Fruit fly (Drosophila melanogaster) whole organism, prepupa: ENCODE data around the gene CG10116.

ENCODE experiments used
- Blimp-1 ChIP-seq: fragments of 200-800 bp; sonication (Bioruptor generic); optimal IDR thresholded peaks from 3 replicates; lab custom pipeline; 2017; ENCODE audit warnings: missing biosample characterization, missing genetic modification characterization, mild to moderate bottlenecking, moderate library complexity, missing genetic modification reagents
- CG10631 ChIP-seq: fragments of 200-800 bp; sonication (Bioruptor generic); optimal IDR thresholded peaks from 2 replicates; lab custom pipeline; 2016; ENCODE audit warnings: missing biosample characterization, missing genetic modification characterization
- CG10669 ChIP-seq: fragments of 200-800 bp; sonication (Bioruptor generic); optimal IDR thresholded peaks from 3 replicates; lab custom pipeline; 2018; ENCODE audit warnings: missing biosample characterization, mild to moderate bottlenecking, missing genetic modification characterization, moderate library complexity
- CG11762 ChIP-seq: fragments of 200-800 bp; sonication (Bioruptor generic); optimal IDR thresholded peaks from 3 replicates; lab custom pipeline; 2016; ENCODE audit warnings: missing biosample characterization, missing genetic modification characterization; ENCODE audit not compliant: insufficient read depth
- CG15336 ChIP-seq: fragments of 200-800 bp; sonication (Bioruptor generic); IDR thresholded peaks from 2 replicates; pipeline ENCODE4 v1.3.6; 2022; ENCODE audit warnings: missing biosample characterization, missing genetic modification characterization
- CG3032 ChIP-seq: fragments of 200-800 bp; optimal IDR thresholded peaks from 2 replicates; lab custom pipeline; 2019; ENCODE audit warnings: missing biosample characterization, mild to moderate bottlenecking, missing genetic modification characterization, moderate library complexity
- CG31627 ChIP-seq: fragments of 200-800 bp; sonication (Bioruptor generic); optimal IDR thresholded peaks from 3 replicates; lab custom pipeline; 2016; ENCODE audit warnings: missing biosample characterization, missing genetic modification characterization
- CG3919 ChIP-seq: fragments of 200-800 bp; sonication (Bioruptor generic); optimal IDR thresholded peaks from 3 replicates; lab custom pipeline; 2016; ENCODE audit warnings: missing biosample characterization, missing genetic modification characterization
- CG4318 ChIP-seq: fragments of 200-800 bp; sonication (Bioruptor generic); optimal IDR thresholded peaks from 3 replicates; lab custom pipeline; 2017; ENCODE audit warnings: missing biosample characterization, mild to moderate bottlenecking, missing genetic modification characterization
- CG6163 ChIP-seq: fragments of 200-800 bp; sonication (Bioruptor generic); IDR thresholded peaks from 3 replicates; pipeline ENCODE4 v1.3.6; 2022; ENCODE audit warnings: missing biosample characterization, missing genetic modification characterization
- CG6276 ChIP-seq: fragments of 200-800 bp; sonication (Bioruptor generic); optimal IDR thresholded peaks from 2 replicates; lab custom pipeline; 2017; ENCODE audit warnings: missing biosample characterization, mild to moderate bottlenecking, missing genetic modification characterization
- CG6808 ChIP-seq: fragments of 200-800 bp; sonication (Bioruptor generic); optimal IDR thresholded peaks from 3 replicates; lab custom pipeline; 2017; ENCODE audit warnings: missing biosample characterization, missing genetic modification characterization, mild to moderate bottlenecking, moderate library complexity, missing genetic modification reagents
- CG6854 ChIP-seq: fragments of 200-800 bp; sonication (Bioruptor generic); optimal IDR thresholded peaks from 2 replicates; lab custom pipeline; 2017; ENCODE audit warnings: missing biosample characterization, mild to moderate bottlenecking, missing genetic modification characterization
- CG8119 ChIP-seq: fragments of 200-800 bp; sonication (Bioruptor generic); IDR thresholded peaks from 3 replicates; pipeline ENCODE4 v1.3.6; 2022; ENCODE audit warnings: missing biosample characterization, missing genetic modification characterization
- CG8632 ChIP-seq: fragments of 200-800 bp; sonication (Bioruptor generic); optimal IDR thresholded peaks from 3 replicates; lab custom pipeline; 2016; ENCODE audit warnings: missing biosample characterization, missing genetic modification characterization
- CG9139 ChIP-seq: fragments of 200-800 bp; sonication (Bioruptor generic); optimal IDR thresholded peaks from 3 replicates; lab custom pipeline; 2017; ENCODE audit warnings: missing biosample characterization, mild to moderate bottlenecking, missing genetic modification characterization
- Ets96B ChIP-seq: fragments of 200-800 bp; optimal IDR thresholded peaks from 2 replicates; lab custom pipeline; 2019; ENCODE audit warnings: missing biosample characterization, mild to moderate bottlenecking, missing genetic modification characterization, moderate library complexity
- Gug ChIP-seq: fragments of 200-800 bp; sonication (Bioruptor generic); IDR thresholded peaks from 2 replicates; pipeline ENCODE4 v1.3.6; 2022; ENCODE audit warnings: missing biosample characterization, missing genetic modification characterization
- Hr38 ChIP-seq: sonication (Bioruptor generic); optimal IDR thresholded peaks from 2 replicates; lab custom pipeline; 2016; ENCODE audit warnings: missing biosample characterization, missing genetic modification characterization
- Hr4 ChIP-seq: fragments of 200-800 bp; sonication (Bioruptor generic); optimal IDR thresholded peaks from 3 replicates; lab custom pipeline; 2016; ENCODE audit warnings: missing biosample characterization, missing genetic modification characterization
- Met ChIP-seq: fragments of 200-800 bp; sonication (Bioruptor generic); optimal IDR thresholded peaks from 3 replicates; lab custom pipeline; 2016; ENCODE audit warnings: missing biosample characterization, missing genetic modification characterization
- OdsH ChIP-seq: fragments of 200-800 bp; sonication (Bioruptor generic); optimal IDR thresholded peaks from 3 replicates; lab custom pipeline; 2016; ENCODE audit warnings: missing biosample characterization, missing genetic modification characterization
- Smox ChIP-seq: fragments of 200-800 bp; sonication (Bioruptor generic); optimal IDR thresholded peaks from 3 replicates; lab custom pipeline; 2016; ENCODE audit warnings: missing biosample characterization, missing genetic modification characterization
- Sox14 ChIP-seq: fragments of 200-800 bp; sonication (Bioruptor generic); optimal IDR thresholded peaks from 3 replicates; lab custom pipeline; 2016; ENCODE audit warnings: missing biosample characterization, missing genetic modification characterization
- acj6 ChIP-seq: fragments of 200-800 bp; sonication (Bioruptor generic); optimal IDR thresholded peaks from 3 replicates; lab custom pipeline; 2016; ENCODE audit warnings: missing biosample characterization, missing genetic modification characterization
- dac ChIP-seq: fragments of 200-800 bp; sonication (Bioruptor generic); optimal IDR thresholded peaks from 2 replicates; lab custom pipeline; 2017; ENCODE audit warnings: missing biosample characterization, mild to moderate bottlenecking, missing genetic modification characterization
- dsx ChIP-seq: fragments of 200-800 bp; optimal IDR thresholded peaks from 3 replicates; lab custom pipeline; 2019; ENCODE audit warnings: missing biosample characterization, mild to moderate bottlenecking, missing genetic modification characterization, moderate library complexity; ENCODE audit not compliant: poor library complexity, severe bottlenecking
- eg ChIP-seq: fragments of 200-800 bp; sonication (Bioruptor generic); IDR thresholded peaks from 3 replicates; pipeline ENCODE4 v1.3.6; 2022; ENCODE audit warnings: missing biosample characterization, missing genetic modification characterization
- esn ChIP-seq: fragments of 200-800 bp; sonication (Bioruptor generic); optimal IDR thresholded peaks from 2 replicates; lab custom pipeline; 2016; ENCODE audit warnings: missing biosample characterization, mild to moderate bottlenecking, missing genetic modification characterization, moderate library complexity
- fd59A ChIP-seq: fragments of 200-800 bp; sonication (Bioruptor generic); optimal IDR thresholded peaks from 2 replicates; lab custom pipeline; 2017; ENCODE audit warnings: missing biosample characterization, mild to moderate bottlenecking, missing genetic modification characterization, missing genetic modification reagents
- lz ChIP-seq: fragments of 200-800 bp; sonication (Bioruptor generic); optimal IDR thresholded peaks from 3 replicates; lab custom pipeline; 2016; ENCODE audit warnings: missing biosample characterization, missing genetic modification characterization
- net ChIP-seq: fragments of 200-800 bp; sonication (Bioruptor generic); optimal IDR thresholded peaks from 3 replicates; lab custom pipeline; 2016; ENCODE audit warnings: missing biosample characterization, missing genetic modification characterization
- pdm3 ChIP-seq: fragments of 200-800 bp; sonication (Bioruptor generic); optimal IDR thresholded peaks from 3 replicates; lab custom pipeline; 2016; ENCODE audit warnings: missing biosample characterization, missing genetic modification characterization
- salr ChIP-seq, 2 experiments: fragments of 200-800 bp; sonication (Bioruptor generic); optimal IDR thresholded peaks; 3 replicates each; lab custom pipeline; 2016 to 2018; ENCODE audit warnings: missing biosample characterization in 2 of 2, missing genetic modification characterization in 2 of 2, mild to moderate bottlenecking in 1 of 2
- spab ChIP-seq: fragments of 200-800 bp; sonication (Bioruptor generic); optimal IDR thresholded peaks from 2 replicates; lab custom pipeline; 2017; ENCODE audit warnings: missing biosample characterization, mild to moderate bottlenecking, missing genetic modification characterization, missing genetic modification reagents
- ss ChIP-seq, 2 experiments: fragments of 200-800 bp; sonication (Bioruptor generic); optimal IDR thresholded peaks; 2 replicates in 1 of 2; 3 replicates in 1 of 2; lab custom pipeline; 2017 to 2018; ENCODE audit warnings: mild to moderate bottlenecking in 2 of 2, missing biosample characterization in 2 of 2, missing genetic modification characterization in 2 of 2, moderate library complexity in 1 of 2
- svp ChIP-seq: fragments of 200-800 bp; sonication (Bioruptor generic); peaks from one replicate; lab custom pipeline; 2016; ENCODE audit warnings: missing biosample characterization, missing genetic modification characterization
- vri ChIP-seq: fragments of 200-800 bp; sonication (Bioruptor generic); optimal IDR thresholded peaks from 3 replicates; lab custom pipeline; 2016; ENCODE audit warnings: missing biosample characterization, mild to moderate bottlenecking, missing genetic modification characterization

The CG10116 gene

DNA sequence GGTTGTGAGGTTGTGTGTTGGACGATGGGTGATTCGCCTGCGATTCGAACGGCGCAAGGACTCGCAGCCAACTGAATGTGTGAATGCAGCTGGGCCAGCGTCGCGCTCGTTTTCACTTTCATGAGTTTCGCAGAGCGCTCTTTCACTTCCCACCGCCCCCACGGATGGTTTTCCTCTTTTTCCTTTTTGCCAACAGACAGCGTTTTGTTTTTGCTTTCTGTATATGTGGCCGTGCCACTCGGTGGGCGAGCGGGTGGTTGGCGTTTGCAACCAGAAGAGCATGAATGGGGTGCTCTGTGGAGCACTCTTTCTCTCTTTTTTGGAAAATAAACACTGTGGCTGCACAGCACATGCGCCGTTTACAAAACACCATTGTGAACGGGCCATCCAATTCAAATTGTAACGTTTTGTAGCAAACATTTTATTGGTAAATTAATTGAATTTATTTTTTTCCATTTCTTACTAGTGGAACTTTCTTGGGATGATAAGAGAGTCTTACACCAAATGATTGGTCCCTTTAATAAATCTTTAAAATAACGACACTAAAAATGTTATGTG is 21.8 kb downstream of the CG10116 start, which contains the start of gene CG10713 (continued):
- TF ChIP-seq dac = peak; percentile 28
- TF ChIP-seq CG15336 = peak; percentile 69
- no peak for TF ChIP-seq salr (GFP tag; optimal IDR thresholded peaks at IDR 0.05; lab: Kevin White, UChicago)
- peak; percentile 29 for TF ChIP-seq net (GFP tag; lab: Kevin White, UChicago)
- TF ChIP-seq Gug (GFP tag; lab: Robert Waterston, UW) = peak; percentile 21; the same call in 1 of the 2 replicates
- peak; percentile 60 for TF ChIP-seq CG9139 (GFP tag; lab: Kevin White, UChicago)
- no peak for TF ChIP-seq lz (GFP tag; lab: Kevin White, UChicago)
- TF ChIP-seq acj6 (GFP tag; lab: Kevin White, UChicago) = no peak
- TF ChIP-seq CG10669 (GFP tag; lab: Kevin White, UChicago) = peak; percentile 60
- no peak for TF ChIP-seq Hr4 (GFP tag; lab: Kevin White, UChicago)
- peak; percentile 28 for TF ChIP-seq CG3032 (tag; lab: Kevin White, UChicago)
- TF ChIP-seq esn = no peak
- no peak for TF ChIP-seq vri (GFP tag; lab: Kevin White, UChicago)
- no peak for TF ChIP-seq CG11762 (GFP tag; lab: Kevin White, UChicago)
- TF ChIP-seq Sox14 (GFP tag; lab: Kevin White, UChicago) = peak; percentile 13
- TF ChIP-seq CG6163 (GFP tag; lab: Robert Waterston, UW) = peak; percentile 79
- no peak for TF ChIP-seq CG8632 (GFP tag; lab: Kevin White, UChicago)
- TF ChIP-seq spab = peak; percentile 41
- peak; percentile 67; the same call in 2 of the 3 replicates for TF ChIP-seq CG8119 (GFP tag; lab: Robert Waterston, UW)
- peak; percentile 12 for TF ChIP-seq CG6854
- peak; percentile 53 for TF ChIP-seq Ets96B (tag; lab: Kevin White, UChicago)
- TF ChIP-seq Hr38 = no peak

DNA sequence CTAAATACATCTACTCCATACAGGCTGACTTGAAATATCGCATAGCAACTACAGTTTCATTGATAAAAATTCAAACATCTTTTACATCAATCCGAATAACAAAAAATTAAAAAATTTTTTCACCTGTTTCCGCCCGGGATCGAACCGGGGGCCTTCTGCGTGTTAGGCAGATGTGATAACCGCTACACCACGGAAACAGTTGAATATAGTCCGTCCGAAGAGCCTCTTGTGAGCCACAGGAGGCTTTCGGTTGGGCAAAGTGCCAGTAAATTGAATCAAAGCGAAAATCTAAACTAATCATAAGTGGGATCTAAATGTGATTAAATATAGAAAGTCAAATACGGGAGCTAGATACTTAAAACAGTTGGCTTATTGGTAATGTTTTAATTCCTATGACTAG is 23.5 kb downstream of the CG10116 start:
- TF ChIP-seq dac = no peak
- TF ChIP-seq dsx (GFP tag; lab: Kevin White, UChicago) = no peak
- TF ChIP-seq fd59A = no peak
- TF ChIP-seq CG31627 (GFP tag; lab: Kevin White, UChicago) = no peak
- TF ChIP-seq pdm3 (GFP tag; lab: Kevin White, UChicago) = no peak
- no peak for TF ChIP-seq CG10631 (GFP tag; lab: Kevin White, UChicago)
- no peak for TF ChIP-seq CG3919 (GFP tag; lab: Kevin White, UChicago)
- no peak for TF ChIP-seq CG10669 (GFP tag; lab: Kevin White, UChicago)
- no peak for TF ChIP-seq CG4318 (GFP tag; lab: Kevin White, UChicago)
- TF ChIP-seq Blimp-1 (GFP tag; lab: Kevin White, UChicago) = no peak

DNA sequence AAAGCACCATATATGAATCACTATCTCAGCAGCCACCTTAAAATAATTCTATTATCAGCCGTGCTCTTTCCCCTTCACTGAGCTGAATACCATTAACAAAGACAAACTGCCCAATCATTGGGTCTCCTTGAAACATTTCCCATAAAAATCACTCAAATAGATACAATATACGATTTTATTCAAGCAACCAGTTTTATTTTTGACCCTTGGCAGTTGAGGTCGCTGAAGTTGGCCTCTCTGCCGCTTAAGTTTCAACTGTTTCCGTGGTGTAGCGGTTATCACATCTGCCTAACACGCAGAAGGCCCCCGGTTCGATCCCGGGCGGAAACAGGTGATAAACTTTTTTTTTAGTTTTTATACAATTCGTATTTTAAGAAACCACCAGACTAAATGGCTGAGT is 24.2 kb downstream of the CG10116 start:
- TF ChIP-seq svp (GFP tag; lab: Kevin White, UChicago) (peak; percentile 68), CG3032 (tag; lab: Kevin White, UChicago) (no peak), Gug (GFP tag; lab: Robert Waterston, UW) (no peak)

DNA sequence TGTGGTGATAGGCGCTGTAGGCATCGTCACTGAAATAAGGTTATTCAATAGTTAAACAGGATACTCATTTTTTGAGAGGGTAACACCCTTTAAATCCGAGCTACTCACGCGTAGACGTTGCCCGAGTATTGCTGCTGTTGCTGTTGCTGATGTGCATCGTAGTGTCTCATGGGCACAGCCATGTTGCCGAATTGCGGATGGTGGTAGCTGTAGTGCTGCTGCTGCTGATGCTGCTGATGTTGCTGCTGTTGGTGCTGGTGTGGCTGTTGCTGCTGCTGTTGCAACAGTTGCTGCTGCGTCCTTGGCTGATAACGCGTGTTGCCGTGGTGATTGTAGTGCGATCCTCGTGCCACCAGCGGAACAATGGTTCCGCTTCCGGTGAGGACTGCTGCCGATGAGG is 26.9 kb downstream of the CG10116 start:
- TF ChIP-seq CG9139 (GFP tag; lab: Kevin White, UChicago) = no peak
- no peak for TF ChIP-seq CG6276 (GFP tag; lab: Kevin White, UChicago)
- no peak for TF ChIP-seq lz (GFP tag; lab: Kevin White, UChicago)
- TF ChIP-seq CG31627 (GFP tag; lab: Kevin White, UChicago) = no peak
- TF ChIP-seq CG6808 = no peak
- TF ChIP-seq CG3032 (tag; lab: Kevin White, UChicago) = no peak
- no peak for TF ChIP-seq dsx (GFP tag; lab: Kevin White, UChicago)
- TF ChIP-seq eg (GFP tag; lab: Robert Waterston, UW) = no peak
- no peak for TF ChIP-seq CG11762 (GFP tag; lab: Kevin White, UChicago)
- TF ChIP-seq vri (GFP tag; lab: Kevin White, UChicago) = no peak
- TF ChIP-seq acj6 (GFP tag; lab: Kevin White, UChicago) = no peak
- TF ChIP-seq OdsH (GFP tag; lab: Kevin White, UChicago) = no peak
- no peak for TF ChIP-seq Smox (GFP tag; lab: Kevin White, UChicago)
- TF ChIP-seq Met (GFP tag; lab: Kevin White, UChicago) = no peak
- no peak for TF ChIP-seq CG6163 (GFP tag; lab: Robert Waterston, UW)
- TF ChIP-seq CG8119 (GFP tag; lab: Robert Waterston, UW) = no peak
- TF ChIP-seq Hr4 (GFP tag; lab: Kevin White, UChicago) = no peak
- TF ChIP-seq ss (GFP tag; optimal IDR thresholded peaks at IDR 0.05; lab: Kevin White, UChicago) = no peak
